Worm (Caenorhabditis elegans) whole organism, L1 larva: ENCODE data around the gene chat-1.

ENCODE experiments used
- C16A3.4 ChIP-seq: fragments of 150-350 bp; optimal IDR thresholded peaks from 2 replicates; lab custom pipeline; 2014; ENCODE audit warnings: missing biosample characterization, missing genetic modification characterization
- blmp-1 ChIP-seq: fragments of 150-350 bp; optimal IDR thresholded peaks from 2 replicates; lab custom pipeline; 2014; ENCODE audit warnings: missing biosample characterization, missing genetic modification characterization
- ceh-8 ChIP-seq: fragments of 200-800 bp; sonication (Bioruptor generic); optimal IDR thresholded peaks from 2 replicates; lab custom pipeline; 2018; ENCODE audit warnings: mild to moderate bottlenecking, missing genetic modification characterization, moderate library complexity, missing compliant biosample characterization
- ceh-82 ChIP-seq, 3 experiments: fragments of 150-350 bp in 1 of 3; sonication (generic microtip) in 2 of 3; optimal IDR thresholded peaks; 2 replicates each; lab custom pipeline; 2014 to 2017; ENCODE audit warnings: missing biosample characterization in 3 of 3, missing genetic modification characterization in 3 of 3
- ceh-88 ChIP-seq: fragments of 200-800 bp; sonication (Bioruptor generic); IDR thresholded peaks from 2 replicates; pipeline ENCODE4 v1.3.6; 2022; ENCODE audit warnings: missing genetic modification characterization, missing compliant biosample characterization
- ceh-90 ChIP-seq: sonication (generic microtip); optimal IDR thresholded peaks from 2 replicates; lab custom pipeline; 2016; ENCODE audit warnings: missing genetic modification characterization, missing compliant biosample characterization
- ces-1 ChIP-seq: fragments of 150-350 bp; optimal IDR thresholded peaks from 2 replicates; lab custom pipeline; 2014; ENCODE audit warnings: missing biosample characterization, missing genetic modification reagents, missing genetic modification characterization
- dpl-1 ChIP-seq, 3 experiments: fragments of 150-350 bp in 2 of 3; sonication (generic microtip) in 1 of 3; optimal IDR thresholded peaks; 2 replicates each; lab custom pipeline; 2014 to 2017; ENCODE audit warnings: missing biosample characterization in 3 of 3, missing genetic modification characterization in 3 of 3, missing genetic modification reagents in 3 of 3
- efl-1 ChIP-seq, 4 experiments: fragments of 150-350 bp; optimal IDR thresholded peaks in 3 of 4; peaks in 1 of 4; 1 replicate in 1 of 4; 2 replicates in 3 of 4; lab custom pipeline; 2014; ENCODE audit warnings: missing biosample characterization in 2 of 4, missing genetic modification characterization in 2 of 4, missing genetic modification reagents in 2 of 4
- egl-13 ChIP-seq: sonication (generic microtip); optimal IDR thresholded peaks from 2 replicates; lab custom pipeline; 2016; ENCODE audit warnings: missing genotype, missing genetic modification reagents, missing genetic modification characterization, missing compliant biosample characterization
- ets-5 ChIP-seq: fragments of 200-800 bp; sonication (Bioruptor generic); IDR thresholded peaks from 2 replicates; pipeline ENCODE4 v1.3.6; 2022; ENCODE audit warnings: missing genetic modification characterization, missing compliant biosample characterization
- fkh-10 ChIP-seq: sonication (generic microtip); optimal IDR thresholded peaks from 2 replicates; lab custom pipeline; 2017; ENCODE audit warnings: missing biosample characterization, missing genetic modification reagents, missing genetic modification characterization
- fkh-8 ChIP-seq: sonication (generic microtip); optimal IDR thresholded peaks from 2 replicates; lab custom pipeline; 2016; ENCODE audit warnings: mild to moderate bottlenecking, missing genetic modification characterization, missing compliant biosample characterization
- grh-1 ChIP-seq: fragments of 200-800 bp; sonication (Bioruptor generic); IDR thresholded peaks from 2 replicates; pipeline ENCODE4 v1.3.6; 2022; ENCODE audit warnings: missing genetic modification reagents, missing genetic modification characterization, missing compliant biosample characterization
- hlh-17 ChIP-seq: fragments of 200-800 bp; sonication (Bioruptor generic); optimal IDR thresholded peaks from 2 replicates; lab custom pipeline; 2018; ENCODE audit warnings: missing genetic modification characterization, mild to moderate bottlenecking, missing compliant biosample characterization, moderate library complexity, borderline replicate concordance
- hlh-4 ChIP-seq: sonication (generic microtip); optimal IDR thresholded peaks from 2 replicates; lab custom pipeline; 2016; ENCODE audit warnings: mild to moderate bottlenecking, missing genetic modification characterization, missing compliant biosample characterization
- irx-1 ChIP-seq: sonication (generic microtip); optimal IDR thresholded peaks from 2 replicates; lab custom pipeline; 2016; ENCODE audit warnings: missing genetic modification characterization, missing compliant biosample characterization
- lin-14 ChIP-seq: fragments of 200-800 bp; sonication (Bioruptor generic); optimal IDR thresholded peaks from 2 replicates; lab custom pipeline; 2018; ENCODE audit warnings: mild to moderate bottlenecking, missing genetic modification characterization, moderate library complexity, missing compliant biosample characterization
- lin-15B ChIP-seq: fragments of 150-350 bp; sonication (generic microtip); optimal IDR thresholded peaks from 3 replicates; lab custom pipeline; 2014; ENCODE audit warnings: missing biosample characterization, missing genetic modification characterization
- lin-35 ChIP-seq, 2 experiments: fragments of 150-350 bp; optimal IDR thresholded peaks; 2 replicates each; lab custom pipeline; 2014; ENCODE audit warnings: missing biosample characterization in 2 of 2, missing genetic modification characterization in 2 of 2, missing genetic modification reagents in 2 of 2
- lir-3 ChIP-seq: sonication (generic microtip); optimal IDR thresholded peaks from 2 replicates; lab custom pipeline; 2016; ENCODE audit warnings: mild to moderate bottlenecking, missing genetic modification characterization, moderate library complexity, missing compliant biosample characterization; ENCODE audit not compliant: poor library complexity
- mep-1 ChIP-seq: fragments of 150-350 bp; optimal IDR thresholded peaks from 2 replicates; lab custom pipeline; 2014; ENCODE audit warnings: missing biosample characterization, missing genetic modification characterization
- nhr-19 ChIP-seq: fragments of 200-800 bp; sonication (Bioruptor generic); conservative IDR thresholded peaks from 2 replicates; pipeline ENCODE4 v1.3.6; 2022; ENCODE audit warnings: missing genetic modification characterization, missing compliant biosample characterization
- nhr-20 ChIP-seq: sonication (generic microtip); optimal IDR thresholded peaks from 2 replicates; lab custom pipeline; 2016; ENCODE audit warnings: mild to moderate bottlenecking, missing genetic modification characterization, missing compliant biosample characterization
- nhr-237 ChIP-seq: fragments of 150-350 bp; optimal IDR thresholded peaks from 2 replicates; lab custom pipeline; 2014; ENCODE audit warnings: missing biosample characterization, missing genetic modification characterization
- nhr-76 ChIP-seq: sonication (generic microtip); optimal IDR thresholded peaks from 2 replicates; lab custom pipeline; 2017; ENCODE audit warnings: missing biosample characterization, missing genetic modification characterization
- nhr-77 ChIP-seq: fragments of 150-350 bp; optimal IDR thresholded peaks from 2 replicates; lab custom pipeline; 2014; ENCODE audit warnings: missing biosample characterization, missing genetic modification characterization
- nhr-84 ChIP-seq: sonication (generic microtip); optimal IDR thresholded peaks from 2 replicates; lab custom pipeline; 2017; ENCODE audit warnings: missing biosample characterization, missing genetic modification characterization
- nhr-85 ChIP-seq: sonication (generic microtip); peaks from one replicate; lab custom pipeline; 2016; ENCODE audit warnings: missing genetic modification characterization, inconsistent platforms, missing compliant biosample characterization
- pag-3 ChIP-seq: sonication (generic microtip); optimal IDR thresholded peaks from 2 replicates; lab custom pipeline; 2017; ENCODE audit warnings: missing genetic modification characterization, mild to moderate bottlenecking, missing compliant biosample characterization, antibody characterized with exemption, borderline replicate concordance; ENCODE audit not compliant: insufficient read depth
- snpc-4 ChIP-seq: fragments of 150-350 bp; optimal IDR thresholded peaks from 2 replicates; lab custom pipeline; 2014; ENCODE audit warnings: missing biosample characterization, missing genetic modification characterization
- snu-23 ChIP-seq: sonication (generic microtip); optimal IDR thresholded peaks from 2 replicates; lab custom pipeline; 2016; ENCODE audit warnings: missing genetic modification characterization, missing compliant biosample characterization
- sptf-1 ChIP-seq: fragments of 150-350 bp; optimal IDR thresholded peaks from 2 replicates; lab custom pipeline; 2014; ENCODE audit warnings: missing biosample characterization, missing genetic modification characterization
- unc-30 ChIP-seq: sonication (generic microtip); optimal IDR thresholded peaks from 2 replicates; lab custom pipeline; 2017; ENCODE audit warnings: missing biosample characterization, missing genetic modification characterization
- unc-98 ChIP-seq: fragments of 200-800 bp; sonication (Bioruptor generic); IDR thresholded peaks from 2 replicates; pipeline ENCODE4 v1.3.6; 2022; ENCODE audit warnings: missing genetic modification characterization, missing compliant biosample characterization
- zag-1 ChIP-seq: fragments of 150-350 bp; optimal IDR thresholded peaks from 2 replicates; lab custom pipeline; 2014; ENCODE audit warnings: missing biosample characterization, missing genetic modification characterization
- zip-4 ChIP-seq: fragments of 200-800 bp; sonication (Bioruptor generic); optimal IDR thresholded peaks from 2 replicates; lab custom pipeline; 2018; ENCODE audit warnings: mild to moderate bottlenecking, missing genetic modification characterization, moderate library complexity, missing compliant biosample characterization

The chat-1 gene

ce11 chrIV:4411311-4411947, 35.7 kb upstream of the chat-1 start:
- TF ChIP-seq grh-1 (GFP tag; lab: Robert Waterston, UW): no peak
- no peak for TF ChIP-seq blmp-1 (tag; lab: Kevin White, UChicago)
- no peak for TF ChIP-seq snpc-4 (tag; lab: Kevin White, UChicago)
- no peak for TF ChIP-seq sptf-1 (tag; lab: Kevin White, UChicago)
- TF ChIP-seq ceh-88: no peak

ce11 chrIV:4411948-4412335, 35.2 kb upstream of the chat-1 start:
- TF ChIP-seq efl-1 (optimal IDR thresholded peaks at IDR 0.05; lab: Kevin White, UChicago) (no peak), efl-1 (GFP tag; optimal IDR thresholded peaks at IDR 0.05 in 1 of 2; lab: Kevin White, UChicago) (peak in 1 of 2 experiments; percentile 60), lir-3 (tag; lab: Kevin White, UChicago) (no peak)
- TF ChIP-seq, all 84 proteins: peak for 1

ce11 chrIV:4413114-4413513, 34.0 kb upstream of the chat-1 start:
- TF ChIP-seq efl-1 (optimal IDR thresholded peaks at IDR 0.05; lab: Kevin White, UChicago): no peak
- peak in 1 of 2 experiments; percentile 58 for TF ChIP-seq efl-1 (GFP tag; optimal IDR thresholded peaks at IDR 0.05 in 1 of 2; lab: Kevin White, UChicago)
- no peak for TF ChIP-seq nhr-76 (tag; lab: Kevin White, UChicago)

ce11 chrIV:4422029-4422428, 25.1 kb upstream of the chat-1 start, which contains the start of gene clec-175:
clec-175 (plus strand) TSS chrIV:4422329.
- TF ChIP-seq fkh-8 (tag; lab: Kevin White, UChicago) (no peak), lin-14 (GFP tag; lab: Kevin White, UChicago) (no peak), lir-3 (tag; lab: Kevin White, UChicago) (no peak), grh-1 (GFP tag; lab: Robert Waterston, UW) (no peak), zip-4 (GFP tag; lab: Kevin White, UChicago) (no peak), nhr-77 (tag; lab: Kevin White, UChicago) (no peak), hlh-17 (GFP tag; lab: Kevin White, UChicago) (no peak), ceh-8 (no peak), mep-1 (tag; lab: Kevin White, UChicago) (no peak), C16A3.4 (no peak), ceh-82 (tag; optimal IDR thresholded peaks at IDR 0.05; lab: Kevin White, UChicago) (no peak), ceh-88 (no peak), dpl-1 (GFP tag; optimal IDR thresholded peaks at IDR 0.05; lab: Kevin White, UChicago) (no peak), snu-23 (GFP tag; lab: Kevin White, UChicago) (no peak), lin-35 (GFP tag; optimal IDR thresholded peaks at IDR 0.05; lab: Kevin White, UChicago) (no peak), nhr-19 (GFP tag; lab: Robert Waterston, UW) (no peak), unc-30 (tag; lab: Kevin White, UChicago) (no peak)

ce11 chrIV:4423026-4423425, 24.1 kb upstream of the chat-1 start:
- TF ChIP-seq irx-1 (tag; lab: Kevin White, UChicago) (no peak), ces-1 (GFP tag; lab: Kevin White, UChicago) (no peak), nhr-85 (tag; lab: Kevin White, UChicago) (no peak), unc-98 (GFP tag; lab: Robert Waterston, UW) (no peak), sptf-1 (tag; lab: Kevin White, UChicago) (no peak), egl-13 (no peak), nhr-84 (no peak), dpl-1 (GFP tag; optimal IDR thresholded peaks at IDR 0.05; lab: Kevin White, UChicago) (no peak), ceh-90 (tag; lab: Kevin White, UChicago) (no peak), nhr-20 (tag; lab: Kevin White, UChicago) (no peak), ets-5 (GFP tag; lab: Robert Waterston, UW) (no peak), hlh-4 (no peak), lir-3 (tag; lab: Kevin White, UChicago) (no peak), zag-1 (no peak), nhr-237 (no peak), lin-15B (tag; lab: Kevin White, UChicago) (no peak), nhr-76 (tag; lab: Kevin White, UChicago) (no peak), pag-3 (no peak), fkh-10 (GFP tag; lab: Kevin White, UChicago) (no peak)
- TF ChIP-seq, all 84 proteins: peak for 0
